Worm (Caenorhabditis elegans): Measurements from ENCODE around the gene best-15.

The best-15 gene

ce11 chrIV:10821672-10822304, 10.3 kb downstream of the best-15 start (continued):
- TF ChIP-seq dpl-1 (GFP tag; optimal IDR thresholded peaks at IDR 0.05) (peak; percentile 39 to 55 (median 44)), lin-35 (GFP tag; optimal IDR thresholded peaks at IDR 0.05) (peak; percentile 75 to 84), snpc-4 (tag; optimal IDR thresholded peaks at IDR 0.05) (peak; percentile 52)

ce11 chrIV:10820837-10821671, 11.0 kb downstream of the best-15 start:
- TF ChIP-seq sup-37 (GFP tag; optimal IDR thresholded peaks at IDR 0.05), result no peak
- no peak for TF ChIP-seq nhr-90 (tag; optimal IDR thresholded peaks at IDR 0.05; ENCODE audit: poor library complexity)
- peak in 1 of 3 experiments; percentile 38 for TF ChIP-seq ceh-82 (tag; optimal IDR thresholded peaks at IDR 0.05)

- no peak for TF ChIP-seq pqm-1 (tag; optimal IDR thresholded peaks at IDR 0.05)
- TF ChIP-seq rnt-1 (tag; optimal IDR thresholded peaks at IDR 0.05), result no peak
- TF ChIP-seq blmp-1 (tag; optimal IDR thresholded peaks at IDR 0.05), result peak; percentile 12
- TF ChIP-seq lin-35 (GFP tag; optimal IDR thresholded peaks at IDR 0.05), result peak in 1 of 2 experiments; percentile 24
Observed at ce11 chrIV:10820114-10820513, 11.9 kb downstream of the best-15 start.

- peak; percentile 52 for TF ChIP-seq lin-14 (GFP tag; optimal IDR thresholded peaks at IDR 0.05)
- TF ChIP-seq mep-1 (tag; optimal IDR thresholded peaks at IDR 0.05), result peak; percentile 7
- TF ChIP-seq unc-30 (tag; optimal IDR thresholded peaks at IDR 0.05), result no peak
- peak; percentile 8 for TF ChIP-seq egl-13 (tag; optimal IDR thresholded peaks at IDR 0.05)
- TF ChIP-seq ztf-11 (tag; optimal IDR thresholded peaks at IDR 0.05), result peak in 1 of 2 experiments; percentile 27
- no peak for TF ChIP-seq nhr-237 (tag; optimal IDR thresholded peaks at IDR 0.05)
- no peak for TF ChIP-seq nhr-84 (tag; optimal IDR thresholded peaks at IDR 0.05)
- peak; percentile 14 for TF ChIP-seq unc-86 (tag; optimal IDR thresholded peaks at IDR 0.05)
- peak; percentile 66 for TF ChIP-seq nhr-47 (tag; optimal IDR thresholded peaks at IDR 0.05)
- TF ChIP-seq dsc-1 (tag; optimal IDR thresholded peaks at IDR 0.05), result peak; percentile 67
- peak in 1 of 2 experiments; percentile 17 for TF ChIP-seq lsy-2 (tag; optimal IDR thresholded peaks at IDR 0.05)
- peak; percentile 57 for TF ChIP-seq nhr-71 (tag; optimal IDR thresholded peaks at IDR 0.05)
- TF ChIP-seq fkh-8 (tag; optimal IDR thresholded peaks at IDR 0.05), result peak; percentile 77
- no peak for TF ChIP-seq sptf-1 (tag; optimal IDR thresholded peaks at IDR 0.05)
- no peak for TF ChIP-seq blmp-1 (tag; optimal IDR thresholded peaks at IDR 0.05)
Observed at ce11 chrIV:10819049-10819448, 13.0 kb downstream of the best-15 start.

ce11 chrIV:10817030-10817429, 15.0 kb downstream of the best-15 start:
- TF ChIP-seq C16A3.4 (tag; optimal IDR thresholded peaks at IDR 0.05), result no peak
- peak; percentile 8 for TF ChIP-seq swsn-7 (tag; optimal IDR thresholded peaks at IDR 0.05)
- peak; percentile 36 for TF ChIP-seq lin-14 (GFP tag; optimal IDR thresholded peaks at IDR 0.05)
- no peak for TF ChIP-seq elt-3 (tag; optimal IDR thresholded peaks at IDR 0.05)
- TF ChIP-seq mdl-1 (tag; optimal IDR thresholded peaks at IDR 0.05), result peak in 1 of 2 experiments; percentile 38
- no peak for TF ChIP-seq unc-130 (tag; optimal IDR thresholded peaks at IDR 0.05)
- TF ChIP-seq nhr-71 (tag; optimal IDR thresholded peaks at IDR 0.05), result peak; percentile 8
- TF ChIP-seq nhr-90 (tag; optimal IDR thresholded peaks at IDR 0.05; ENCODE audit: poor library complexity), result no peak
- TF ChIP-seq ceh-82 (tag; optimal IDR thresholded peaks at IDR 0.05), result peak in 2 of 3 experiments; percentile 3 to 22
- peak; percentile 3 for TF ChIP-seq skn-1 (tag; optimal IDR thresholded peaks at IDR 0.05)
- peak; percentile 4 for TF ChIP-seq nhr-47 (tag; optimal IDR thresholded peaks at IDR 0.05)
- peak; percentile 19 for TF ChIP-seq rnt-1 (tag; optimal IDR thresholded peaks at IDR 0.05)
- TF ChIP-seq blmp-1 (tag; optimal IDR thresholded peaks at IDR 0.05), result peak; percentile 79
- peak; percentile 14 for TF ChIP-seq snu-23 (GFP tag; optimal IDR thresholded peaks at IDR 0.05)
- no peak for TF ChIP-seq lir-3 (tag; optimal IDR thresholded peaks at IDR 0.05; ENCODE audit: poor library complexity)

Measured in whole organism, L1 larva.